Fruit fly (Drosophila melanogaster): Measurements from ENCODE around the gene CG4822.

CG4822 gene

DNA sequence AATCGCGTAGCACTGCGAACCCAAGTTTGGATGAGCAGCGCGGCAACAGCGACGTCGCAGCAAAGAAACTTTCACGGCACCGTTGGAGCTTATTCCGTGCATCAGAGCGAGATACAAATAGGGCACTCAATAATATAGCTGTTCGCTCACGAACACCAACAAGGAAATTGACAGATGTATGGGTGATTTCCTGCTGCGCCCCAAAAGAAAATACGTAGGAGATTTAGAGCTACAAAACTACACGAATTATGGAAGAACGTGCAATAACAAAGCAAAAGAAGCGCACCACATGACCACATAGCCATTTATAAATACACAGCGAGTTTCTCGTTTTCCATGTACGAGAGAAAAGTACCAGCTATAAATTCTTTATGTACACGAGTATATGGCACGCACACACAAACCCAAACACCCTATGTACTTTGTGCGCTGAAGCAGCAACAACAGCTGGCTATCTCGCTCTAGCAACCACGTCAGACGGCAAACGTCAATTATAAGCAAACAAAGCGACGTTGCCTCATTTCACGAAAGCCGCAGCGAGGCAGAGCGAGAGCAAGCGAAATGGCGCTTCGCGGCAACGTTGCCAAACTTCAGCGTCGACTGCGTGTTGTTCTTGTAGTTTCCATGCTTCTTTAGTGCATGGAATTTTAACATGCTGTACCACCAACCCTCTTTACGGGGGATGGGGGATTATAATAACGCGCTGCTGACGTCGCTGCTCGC, 40.1 kb upstream of the CG4822 start (continued):
- TF ChIP-seq BtbVII (GFP tag; optimal IDR thresholded peaks at IDR 0.05) = peak; percentile 52
- TF ChIP-seq onecut (GFP tag; IDR thresholded peaks at IDR 0.05) = peak; percentile 82
- peak; percentile 85 for TF ChIP-seq CG34376 (GFP tag; optimal IDR thresholded peaks at IDR 0.05)
- TF ChIP-seq CG11560 (tag; IDR thresholded peaks at IDR 0.05) = no peak
- TF ChIP-seq HLHmδ (GFP tag; optimal IDR thresholded peaks at IDR 0.05) = peak; percentile 76
- TF ChIP-seq CG11504 (tag; optimal IDR thresholded peaks at IDR 0.05) = no peak
- TF ChIP-seq wek (GFP tag; optimal IDR thresholded peaks at IDR 0.05) = peak; percentile 31
- peak; percentile 49 for TF ChIP-seq nerfin-1 (tag; optimal IDR thresholded peaks at IDR 0.05)
- TF ChIP-seq fu2 (GFP tag; optimal IDR thresholded peaks at IDR 0.05) = no peak
- TF ChIP-seq lilli (GFP tag; optimal IDR thresholded peaks at IDR 0.05) = no peak
- TF ChIP-seq CG18619 (GFP tag; optimal IDR thresholded peaks at IDR 0.05) = peak; percentile 51
- TF ChIP-seq NfI (GFP tag; optimal IDR thresholded peaks at IDR 0.05) = peak; percentile 6
- peak; percentile 34 for TF ChIP-seq CG7271 (tag; optimal IDR thresholded peaks at IDR 0.05)
- peak; percentile 0 for TF ChIP-seq cwo (GFP tag; optimal IDR thresholded peaks at IDR 0.05)
- peak; percentile 22 for TF ChIP-seq CG10267 (tag; optimal IDR thresholded peaks at IDR 0.05)
- peak; percentile 52 for TF ChIP-seq CG10431 (GFP tag; optimal IDR thresholded peaks at IDR 0.05)
- TF ChIP-seq nau (GFP tag; optimal IDR thresholded peaks at IDR 0.05) = peak; percentile 61
- TF ChIP-seq zf30C (GFP tag; optimal IDR thresholded peaks at IDR 0.05) = peak; percentile 58
- TF ChIP-seq CG2116 (GFP tag; optimal IDR thresholded peaks at IDR 0.05) = peak; percentile 15
- no peak for TF ChIP-seq CG43689 (GFP tag; IDR thresholded peaks at IDR 0.05)
- TF ChIP-seq lbe (GFP tag; optimal IDR thresholded peaks at IDR 0.05) = peak; percentile 65
- peak; percentile 94 for TF ChIP-seq CG10543 (GFP tag; optimal IDR thresholded peaks at IDR 0.05)
- peak; percentile 74 for TF ChIP-seq corto (GFP tag; optimal IDR thresholded peaks at IDR 0.05)
- no peak for TF ChIP-seq tup (GFP tag; optimal IDR thresholded peaks at IDR 0.05)
- TF ChIP-seq eve (GFP tag; optimal IDR thresholded peaks at IDR 0.05) = no peak
- peak in 1 of 2 experiments; percentile 47 for TF ChIP-seq insv (GFP tag; optimal IDR thresholded peaks at IDR 0.05)
- TF ChIP-seq CG18764 (GFP tag; optimal IDR thresholded peaks at IDR 0.05) = no peak
- TF ChIP-seq CG6254 (GFP tag; optimal IDR thresholded peaks at IDR 0.05) = peak; percentile 7
- no peak for TF ChIP-seq knrl (GFP tag; IDR thresholded peaks at IDR 0.05; ENCODE audit: partially characterized antibody)
- peak; percentile 32 for TF ChIP-seq CG17912 (GFP tag; optimal IDR thresholded peaks at IDR 0.05)
- TF ChIP-seq dan (GFP tag; IDR thresholded peaks at IDR 0.05) = no peak
- peak; percentile 39 for TF ChIP-seq fd64A (GFP tag; optimal IDR thresholded peaks at IDR 0.05)
- TF ChIP-seq zen (tag; optimal IDR thresholded peaks at IDR 0.05) = peak; percentile 80
- no peak for TF ChIP-seq Chrac-16 (GFP tag; optimal IDR thresholded peaks at IDR 0.05)
- peak; percentile 50 for TF ChIP-seq Hmr (GFP tag; optimal IDR thresholded peaks at IDR 0.05)
- no peak for TF ChIP-seq CG32532 (GFP tag; IDR thresholded peaks at IDR 0.05)
- peak; percentile 96 for TF ChIP-seq pros (GFP tag; optimal IDR thresholded peaks at IDR 0.05)
- no peak for TF ChIP-seq CG2129 (GFP tag; IDR thresholded peaks at IDR 0.05; ENCODE audit: partially characterized antibody)
- TF ChIP-seq CG3281 (GFP tag; optimal IDR thresholded peaks at IDR 0.05) = peak; percentile 66
- TF ChIP-seq Ravus (GFP tag; IDR thresholded peaks at IDR 0.05) = no peak
- peak; percentile 55 for TF ChIP-seq twi (tag; optimal IDR thresholded peaks at IDR 0.05)
- peak; percentile 89 for TF ChIP-seq B-H2 (GFP tag; optimal IDR thresholded peaks at IDR 0.05)
- peak; percentile 45 for TF ChIP-seq CG1832 (GFP tag; optimal IDR thresholded peaks at IDR 0.05)
- TF ChIP-seq CG17361 (GFP tag; IDR thresholded peaks at IDR 0.05) = no peak
- TF ChIP-seq CG12942 (GFP tag; optimal IDR thresholded peaks at IDR 0.05) = peak; percentile 1
- TF ChIP-seq CG11398 (GFP tag; optimal IDR thresholded peaks at IDR 0.05) = peak; percentile 19
- TF ChIP-seq trem (tag; optimal IDR thresholded peaks at IDR 0.05) = peak; percentile 20
- TF ChIP-seq CG8281 (tag; optimal IDR thresholded peaks at IDR 0.05) = no peak

Data from whole organism, embryonic.